Worm (Caenorhabditis elegans) whole organism, early embryonic: ENCODE measurements around the gene srx-43.

Source experiments
- B0310.2 ChIP-seq: sonication (generic microtip); optimal IDR thresholded peaks from 2 replicates; lab custom pipeline; 2016; ENCODE audit warnings: mild to moderate bottlenecking, missing genetic modification characterization, missing compliant biosample characterization
- F13C5.2 ChIP-seq: sonication (generic microtip); optimal IDR thresholded peaks from 2 replicates; lab custom pipeline; 2017; ENCODE audit warnings: mild to moderate bottlenecking, missing genetic modification characterization, inconsistent platforms, missing compliant biosample characterization
- aly-1 ChIP-seq: sonication (generic microtip); optimal IDR thresholded peaks from 2 replicates; lab custom pipeline; 2016; ENCODE audit warnings: missing genetic modification characterization, missing compliant biosample characterization
- ama-1 ChIP-seq: fragments of 150-350 bp; optimal IDR thresholded peaks from 2 replicates; lab custom pipeline; 2014
- ceh-13 ChIP-seq: fragments of 200-800 bp; sonication (Bioruptor generic); optimal IDR thresholded peaks from 2 replicates; lab custom pipeline; 2018; ENCODE audit warnings: mild to moderate bottlenecking, missing genetic modification characterization, missing compliant biosample characterization
- ceh-36 ChIP-seq: sonication (generic microtip); optimal IDR thresholded peaks from 2 replicates; lab custom pipeline; 2016; ENCODE audit warnings: missing genetic modification characterization, inconsistent platforms, missing compliant biosample characterization
- ets-7 ChIP-seq: sonication (generic microtip); optimal IDR thresholded peaks from 2 replicates; lab custom pipeline; 2016; ENCODE audit warnings: missing genotype, missing genetic modification characterization, missing compliant biosample characterization
- flt-1 ChIP-seq: fragments of 200-800 bp; sonication (Bioruptor generic); IDR thresholded peaks from 2 replicates; pipeline ENCODE4 v1.3.6; 2022; ENCODE audit warnings: missing genetic modification characterization, missing compliant biosample characterization
- hmbx-1 ChIP-seq: sonication (generic microtip); optimal IDR thresholded peaks from 2 replicates; lab custom pipeline; 2016; ENCODE audit warnings: mild to moderate bottlenecking, missing genetic modification characterization, missing compliant biosample characterization
- hmg-4 ChIP-seq: fragments of 200-800 bp; sonication (Bioruptor generic); optimal IDR thresholded peaks from 2 replicates; lab custom pipeline; 2018; ENCODE audit warnings: mild to moderate bottlenecking, missing genetic modification characterization, missing compliant biosample characterization
- hnd-1 ChIP-seq: sonication (generic microtip); optimal IDR thresholded peaks from 2 replicates; lab custom pipeline; 2016; ENCODE audit warnings: missing genetic modification characterization, missing compliant biosample characterization
- pes-1 ChIP-seq: fragments of 200-800 bp; sonication (Bioruptor generic); IDR thresholded peaks from 2 replicates; pipeline ENCODE4 v1.3.6; 2022; ENCODE audit warnings: missing genetic modification reagents, missing genetic modification characterization, missing compliant biosample characterization
- scrt-1 ChIP-seq: fragments of 200-800 bp; sonication (Bioruptor generic); IDR thresholded peaks from 2 replicates; pipeline ENCODE4 v1.3.6; 2022; ENCODE audit warnings: missing genetic modification characterization, missing compliant biosample characterization
- sea-1 ChIP-seq: fragments of 200-800 bp; sonication (Bioruptor generic); conservative IDR thresholded peaks from 2 replicates; pipeline ENCODE4 v1.3.6; 2022; ENCODE audit warnings: missing genetic modification characterization, missing compliant biosample characterization
- tbx-11 ChIP-seq: fragments of 200-800 bp; sonication (Bioruptor generic); IDR thresholded peaks from 2 replicates; pipeline ENCODE4 v1.3.6; 2022; ENCODE audit warnings: missing genetic modification characterization, missing compliant biosample characterization
- tbx-37 ChIP-seq: fragments of 200-800 bp; sonication (Bioruptor generic); conservative IDR thresholded peaks from 2 replicates; pipeline ENCODE4 v1.3.6; 2022; ENCODE audit warnings: missing genetic modification reagents, missing genetic modification characterization, missing compliant biosample characterization
- tra-4 ChIP-seq: sonication (generic microtip); optimal IDR thresholded peaks from 2 replicates; lab custom pipeline; 2017; ENCODE audit warnings: missing genetic modification characterization, missing compliant biosample characterization

Gene srx-43

DNA sequence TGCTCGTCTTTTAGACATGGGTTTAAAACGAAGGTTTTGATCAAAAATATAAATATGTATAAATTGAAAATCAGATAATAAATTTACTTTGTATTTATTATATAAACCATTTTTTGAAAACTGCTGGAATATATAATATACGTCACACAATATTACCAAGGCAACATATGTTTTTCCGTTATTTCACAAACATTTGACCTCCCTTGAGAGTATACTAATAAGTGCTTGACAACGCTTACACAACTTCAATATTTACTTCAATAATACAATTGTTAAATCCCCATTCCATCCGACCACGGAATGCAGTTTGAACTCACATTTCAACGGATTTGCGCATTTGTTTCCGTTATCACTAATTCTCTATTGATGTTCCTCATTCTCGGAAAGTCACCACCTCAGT, 29.7 kb downstream of the srx-43 start, which contains the start of gene str-198:
str-198 (plus strand) TSS at position 301 of the 400 bp plus-strand sequence.
- no peak for TF ChIP-seq sea-1 (GFP tag; lab: Robert Waterston, UW)
- no peak for TF ChIP-seq tbx-11 (GFP tag; lab: Robert Waterston, UW)
- no peak for TF ChIP-seq ceh-13 (GFP tag; lab: Kevin White, UChicago)
- no peak for TF ChIP-seq tra-4
- TF ChIP-seq hnd-1 (tag; lab: Kevin White, UChicago), result no peak
- no peak for TF ChIP-seq flt-1 (GFP tag; lab: Robert Waterston, UW)
- no peak for TF ChIP-seq F13C5.2 (tag; lab: Kevin White, UChicago)

- no peak for TF ChIP-seq F13C5.2 (tag; lab: Kevin White, UChicago)
- no peak for TF ChIP-seq tra-4
- TF ChIP-seq ama-1 (lab: Kevin White, UChicago), result no peak
- no peak for TF ChIP-seq aly-1 (tag; lab: Kevin White, UChicago)
- no peak for TF ChIP-seq flt-1 (GFP tag; lab: Robert Waterston, UW)
- no peak for TF ChIP-seq tbx-37 (GFP tag; lab: Robert Waterston, UW)
- no peak for TF ChIP-seq ets-7
- no peak for TF ChIP-seq tbx-11 (GFP tag; lab: Robert Waterston, UW)
- TF ChIP-seq hmg-4, result no peak
- TF ChIP-seq hmbx-1 (tag; lab: Kevin White, UChicago), result no peak
- TF ChIP-seq hnd-1 (tag; lab: Kevin White, UChicago), result no peak
- TF ChIP-seq ceh-36 (tag; lab: Kevin White, UChicago), result no peak
- TF ChIP-seq ceh-13 (GFP tag; lab: Kevin White, UChicago), result no peak
- no peak for TF ChIP-seq scrt-1 (GFP tag; lab: Robert Waterston, UW)
Measured at ce11 chrV:16049177-16049576, 31.4 kb downstream of the srx-43 start, which contains the start of gene best-12. Gene best-12, plus strand, starts transcription at chrV:16049477.

ce11 chrV:16053373-16053772, 35.6 kb downstream of the srx-43 start, which contains the start of gene F14H3.3:
Gene F14H3.3, minus strand, starts transcription at chrV:16053473.
- TF ChIP-seq B0310.2 (tag; lab: Kevin White, UChicago) (no peak), tbx-11 (GFP tag; lab: Robert Waterston, UW) (no peak), ceh-36 (tag; lab: Kevin White, UChicago) (no peak), hnd-1 (tag; lab: Kevin White, UChicago) (no peak), sea-1 (GFP tag; lab: Robert Waterston, UW) (no peak), hmbx-1 (tag; lab: Kevin White, UChicago) (no peak), ceh-13 (GFP tag; lab: Kevin White, UChicago) (no peak), tra-4 (no peak), ama-1 (lab: Kevin White, UChicago) (no peak), aly-1 (tag; lab: Kevin White, UChicago) (no peak), ets-7 (no peak), tbx-37 (GFP tag; lab: Robert Waterston, UW) (no peak), F13C5.2 (tag; lab: Kevin White, UChicago) (no peak), flt-1 (GFP tag; lab: Robert Waterston, UW) (no peak), scrt-1 (GFP tag; lab: Robert Waterston, UW) (no peak), pes-1 (GFP tag; lab: Robert Waterston, UW) (no peak), hmg-4 (no peak)

DNA sequence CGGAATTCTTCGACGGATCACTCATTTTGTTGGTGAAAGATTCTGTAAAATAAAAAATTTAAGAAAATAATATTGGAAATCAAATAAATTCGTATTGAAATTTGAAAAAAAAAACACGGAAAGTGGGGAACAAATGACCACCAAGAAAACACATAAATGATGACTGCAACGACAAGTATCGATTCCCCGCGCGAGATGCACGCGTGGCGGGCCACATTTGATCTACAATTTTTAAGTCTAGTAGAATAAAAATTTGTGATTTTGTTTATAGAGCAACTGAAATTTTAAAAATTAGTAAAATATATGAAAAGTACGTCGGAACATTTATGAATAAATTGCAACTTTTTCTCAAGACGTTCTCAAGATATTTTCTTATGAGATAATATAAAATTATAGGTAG, 37.3 kb downstream of the srx-43 start, which contains the start of gene F14H3.4:
F14H3.4 (minus strand) TSS at position 42 of the 400 bp plus-strand sequence.
- TF ChIP-seq B0310.2 (tag; lab: Kevin White, UChicago) (no peak), aly-1 (tag; lab: Kevin White, UChicago) (no peak), tbx-11 (GFP tag; lab: Robert Waterston, UW) (no peak), ama-1 (lab: Kevin White, UChicago) (no peak), flt-1 (GFP tag; lab: Robert Waterston, UW) (no peak), tbx-37 (GFP tag; lab: Robert Waterston, UW) (no peak), ceh-36 (tag; lab: Kevin White, UChicago) (no peak), hmg-4 (no peak), hnd-1 (tag; lab: Kevin White, UChicago) (no peak)

- no peak for TF ChIP-seq B0310.2 (tag; lab: Kevin White, UChicago)
- TF ChIP-seq tbx-11 (GFP tag; lab: Robert Waterston, UW), result no peak
- TF ChIP-seq aly-1 (tag; lab: Kevin White, UChicago), result no peak
- TF ChIP-seq hmbx-1 (tag; lab: Kevin White, UChicago), result no peak
- no peak for TF ChIP-seq tra-4
- no peak for TF ChIP-seq scrt-1 (GFP tag; lab: Robert Waterston, UW)
- no peak for TF ChIP-seq sea-1 (GFP tag; lab: Robert Waterston, UW)
- TF ChIP-seq F13C5.2 (tag; lab: Kevin White, UChicago), result no peak
- TF ChIP-seq ceh-13 (GFP tag; lab: Kevin White, UChicago), result no peak
- no peak for TF ChIP-seq ceh-36 (tag; lab: Kevin White, UChicago)
- no peak for TF ChIP-seq pes-1 (GFP tag; lab: Robert Waterston, UW)
- TF ChIP-seq tbx-37 (GFP tag; lab: Robert Waterston, UW), result no peak
- TF ChIP-seq flt-1 (GFP tag; lab: Robert Waterston, UW), result no peak
- no peak for TF ChIP-seq hnd-1 (tag; lab: Kevin White, UChicago)
- no peak for TF ChIP-seq ama-1 (lab: Kevin White, UChicago)
- no peak for TF ChIP-seq hmg-4
- TF ChIP-seq ets-7, result no peak
Measured at ce11 chrV:16057010-16057463, 39.3 kb downstream of the srx-43 start, which contains the start of gene F14H3.5. Gene F14H3.5, minus strand, starts transcription at chrV:16057060.

ce11 chrV:16058872-16059271, 41.1 kb downstream of the srx-43 start, which contains the start of gene F14H3.6:
Gene F14H3.6, minus strand, starts transcription at chrV:16058893.
- no peak for TF ChIP-seq B0310.2 (tag; lab: Kevin White, UChicago)
- TF ChIP-seq tbx-11 (GFP tag; lab: Robert Waterston, UW), result no peak
- TF ChIP-seq aly-1 (tag; lab: Kevin White, UChicago), result no peak
- no peak for TF ChIP-seq sea-1 (GFP tag; lab: Robert Waterston, UW)
- TF ChIP-seq ceh-13 (GFP tag; lab: Kevin White, UChicago), result no peak
- no peak for TF ChIP-seq ceh-36 (tag; lab: Kevin White, UChicago)
- no peak for TF ChIP-seq tra-4

- no peak for TF ChIP-seq F13C5.2 (tag; lab: Kevin White, UChicago)
- no peak for TF ChIP-seq tra-4
- TF ChIP-seq hmg-4, result no peak
- no peak for TF ChIP-seq tbx-11 (GFP tag; lab: Robert Waterston, UW)
- TF ChIP-seq scrt-1 (GFP tag; lab: Robert Waterston, UW), result no peak
- no peak for TF ChIP-seq B0310.2 (tag; lab: Kevin White, UChicago)
- no peak for TF ChIP-seq tbx-37 (GFP tag; lab: Robert Waterston, UW)
- no peak for TF ChIP-seq hnd-1 (tag; lab: Kevin White, UChicago)
- TF ChIP-seq hmbx-1 (tag; lab: Kevin White, UChicago), result no peak
- TF ChIP-seq ets-7, result no peak
- no peak for TF ChIP-seq ceh-13 (GFP tag; lab: Kevin White, UChicago)
- TF ChIP-seq sea-1 (GFP tag; lab: Robert Waterston, UW), result no peak
- TF ChIP-seq aly-1 (tag; lab: Kevin White, UChicago), result no peak
- no peak for TF ChIP-seq pes-1 (GFP tag; lab: Robert Waterston, UW)
- TF ChIP-seq ama-1 (lab: Kevin White, UChicago), result no peak
- no peak for TF ChIP-seq ceh-36 (tag; lab: Kevin White, UChicago)
Measured at ce11 chrV:16060135-16060534, 42.4 kb downstream of the srx-43 start, which contains the start of gene F14H3.15. Gene F14H3.15, minus strand, starts transcription at chrV:16060235.
